Worm (Caenorhabditis elegans) whole organism, L3 larva: ENCODE measurements around the gene F23B2.7.
A peak's percentile ranks its signal among the peaks of the same experiment; 100 is the strongest.

ENCODE experiments used
- ama-1 ChIP-seq: fragments of 150-350 bp; optimal IDR thresholded peaks from 2 replicates; lab custom pipeline; 2018
- fkh-10 ChIP-seq: sonication (generic microtip); optimal IDR thresholded peaks from 2 replicates; lab custom pipeline; 2017; ENCODE audit warnings: missing biosample characterization, missing genetic modification reagents, missing genetic modification characterization
- lin-15B ChIP-seq: fragments of 150-350 bp; optimal IDR thresholded peaks from 2 replicates; lab custom pipeline; 2014; ENCODE audit warnings: missing biosample characterization, missing genetic modification characterization
- nhr-28 ChIP-seq: fragments of 150-350 bp; optimal IDR thresholded peaks from 2 replicates; lab custom pipeline; 2014; ENCODE audit warnings: missing biosample characterization, missing genetic modification characterization
- nhr-77 ChIP-seq: fragments of 150-350 bp; optimal IDR thresholded peaks from 2 replicates; lab custom pipeline; 2014; ENCODE audit warnings: missing biosample characterization, missing genetic modification characterization
- pha-4 ChIP-seq: fragments of 150-350 bp; optimal IDR thresholded peaks from 2 replicates; lab custom pipeline; 2014; ENCODE audit warnings: missing biosample characterization, missing genetic modification reagents, missing genetic modification characterization
- pqm-1 ChIP-seq: fragments of 150-350 bp; optimal IDR thresholded peaks from 2 replicates; lab custom pipeline; 2017; ENCODE audit warnings: missing biosample characterization, missing genetic modification characterization, inconsistent platforms
- sea-2 ChIP-seq: fragments of 150-350 bp; sonication (generic microtip); optimal IDR thresholded peaks from 4 replicates; lab custom pipeline; 2014; ENCODE audit warnings: missing biosample characterization, missing genetic modification reagents, missing genetic modification characterization
- skn-1 ChIP-seq: fragments of 150-350 bp; optimal IDR thresholded peaks from 2 replicates; lab custom pipeline; 2014; ENCODE audit warnings: missing biosample characterization, missing genetic modification characterization
- snpc-4 ChIP-seq: fragments of 150-350 bp; optimal IDR thresholded peaks from 2 replicates; lab custom pipeline; 2014; ENCODE audit warnings: missing biosample characterization, missing genetic modification characterization
- unc-62 ChIP-seq: fragments of 150-350 bp; sonication (generic microtip); optimal IDR thresholded peaks from 4 replicates; lab custom pipeline; 2014; ENCODE audit warnings: missing biosample characterization, missing genetic modification reagents, missing genetic modification characterization

DNA sequence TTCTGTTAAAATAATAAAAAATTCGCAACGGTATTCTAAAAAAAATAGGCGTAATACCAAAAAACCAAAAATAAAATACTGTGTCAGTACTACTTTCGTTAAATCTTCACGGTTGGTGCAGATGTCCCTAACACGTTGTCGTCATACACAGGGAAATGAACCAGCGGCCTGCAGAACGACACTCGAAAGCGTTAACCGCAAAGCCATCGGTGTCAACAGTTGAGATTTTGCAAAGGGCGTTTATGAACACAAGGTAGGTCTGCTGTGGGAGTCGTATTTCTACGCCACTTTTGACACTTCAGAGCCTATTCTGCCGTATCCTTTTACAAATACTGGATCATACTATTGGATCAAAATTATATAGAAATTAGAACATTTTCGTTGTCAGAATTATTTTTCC, 40.9 kb downstream of the F23B2.7 start:
- TF ChIP-seq pha-4 (tag; lab: Kevin White, UChicago) (peak; percentile 78), nhr-77 (tag; lab: Kevin White, UChicago) (no peak), nhr-28 (no peak), pqm-1 (tag; lab: Kevin White, UChicago) (no peak), unc-62 (GFP tag; lab: Kevin White, UChicago) (no peak), fkh-10 (GFP tag; lab: Kevin White, UChicago) (no peak), ama-1 (lab: Kevin White, UChicago) (no peak), lin-15B (tag; lab: Kevin White, UChicago) (peak; percentile 30), sea-2 (GFP tag; lab: Kevin White, UChicago) (no peak), snpc-4 (tag; lab: Kevin White, UChicago) (no peak), skn-1 (tag; lab: Kevin White, UChicago) (no peak)
